Fruit fly (Drosophila melanogaster) whole organism, embryonic: ENCODE data around the gene CG43400.
A peak's percentile ranks its signal among the peaks of the same experiment; 100 is the strongest.

ENCODE experiments used
- Antp ChIP-seq: fragments of 200-800 bp; sonication (Bioruptor generic); optimal IDR thresholded peaks from 3 replicates; lab custom pipeline; 2016; ENCODE audit warnings: missing biosample characterization, missing genetic modification characterization
- Bgb ChIP-seq: fragments of 200-800 bp; sonication (Bioruptor generic); IDR thresholded peaks from 2 replicates; pipeline ENCODE4 v1.3.6; 2022; ENCODE audit warnings: missing biosample characterization, missing genetic modification characterization; ENCODE audit not compliant: partially characterized antibody
- CG10321 ChIP-seq: fragments of 200-800 bp; sonication (Bioruptor generic); IDR thresholded peaks from 2 replicates; pipeline ENCODE4 v1.3.6; 2022; ENCODE audit warnings: missing biosample characterization, missing genetic modification characterization
- CG11560 ChIP-seq: fragments of 200-800 bp; sonication (Bioruptor generic); IDR thresholded peaks from 3 replicates; pipeline ENCODE4 v1.3.6; 2022; ENCODE audit warnings: missing biosample characterization, missing genetic modification characterization
- CG11696 ChIP-seq: fragments of 200-800 bp; sonication (Bioruptor generic); IDR thresholded peaks from 2 replicates; pipeline ENCODE4 v1.3.6; 2022; ENCODE audit warnings: missing biosample characterization, missing genetic modification characterization
- CG12155 ChIP-seq: fragments of 200-800 bp; sonication (Bioruptor generic); optimal IDR thresholded peaks from 3 replicates; lab custom pipeline; 2016; ENCODE audit warnings: missing biosample characterization, missing genetic modification characterization
- CG13775 ChIP-seq: fragments of 200-800 bp; sonication (Bioruptor generic); optimal IDR thresholded peaks from 3 replicates; lab custom pipeline; 2017; ENCODE audit warnings: missing biosample characterization, mild to moderate bottlenecking, missing genetic modification characterization
- CG14050 ChIP-seq: fragments of 200-800 bp; sonication (Bioruptor generic); IDR thresholded peaks from 3 replicates; pipeline ENCODE4 v1.3.6; 2022; ENCODE audit warnings: missing biosample characterization, missing genetic modification characterization
- CG14710 ChIP-seq: fragments of 200-800 bp; sonication (Bioruptor generic); optimal IDR thresholded peaks from 3 replicates; lab custom pipeline; 2019; ENCODE audit warnings: missing biosample characterization, mild to moderate bottlenecking, missing genetic modification characterization, moderate library complexity
- CG17385 ChIP-seq: fragments of 200-800 bp; sonication (Bioruptor generic); optimal IDR thresholded peaks from 3 replicates; lab custom pipeline; 2018; ENCODE audit warnings: missing biosample characterization, mild to moderate bottlenecking, missing genetic modification characterization
- CG18599 ChIP-seq: fragments of 200-800 bp; sonication (Bioruptor generic); optimal IDR thresholded peaks from 3 replicates; lab custom pipeline; 2017; ENCODE audit warnings: missing biosample characterization, missing genetic modification characterization, mild to moderate bottlenecking, moderate library complexity, missing genetic modification reagents
- CG2120 ChIP-seq: fragments of 200-800 bp; sonication (Bioruptor generic); optimal IDR thresholded peaks from 3 replicates; lab custom pipeline; 2016; ENCODE audit warnings: missing biosample characterization, missing genetic modification characterization
- CG4424 ChIP-seq: fragments of 200-800 bp; sonication (Bioruptor generic); optimal IDR thresholded peaks from 3 replicates; lab custom pipeline; 2016; ENCODE audit warnings: missing biosample characterization, missing genetic modification characterization
- CG4707 ChIP-seq: fragments of 200-800 bp; sonication (Bioruptor generic); optimal IDR thresholded peaks from 2 replicates; lab custom pipeline; 2018; ENCODE audit warnings: missing biosample characterization, mild to moderate bottlenecking, missing genetic modification characterization, moderate library complexity
- CG6813 ChIP-seq: fragments of 200-800 bp; sonication (Bioruptor generic); optimal IDR thresholded peaks from 2 replicates; lab custom pipeline; 2017; ENCODE audit warnings: missing biosample characterization, missing genetic modification characterization, mild to moderate bottlenecking, moderate library complexity, missing genetic modification reagents
- CG8281 ChIP-seq: fragments of 200-800 bp; sonication (Bioruptor generic); optimal IDR thresholded peaks from 2 replicates; lab custom pipeline; 2018; ENCODE audit warnings: missing biosample characterization, mild to moderate bottlenecking, missing genetic modification characterization, moderate library complexity
- CG8388 ChIP-seq: fragments of 200-800 bp; sonication (Bioruptor generic); optimal IDR thresholded peaks from 2 replicates; lab custom pipeline; 2019; ENCODE audit warnings: missing biosample characterization, mild to moderate bottlenecking, missing genetic modification characterization, moderate library complexity
- CG8924 ChIP-seq: fragments of 200-800 bp; optimal IDR thresholded peaks from 3 replicates; lab custom pipeline; 2019; ENCODE audit warnings: missing biosample characterization, mild to moderate bottlenecking, missing genetic modification characterization, moderate library complexity
- Camta ChIP-seq: fragments of 200-800 bp; sonication (Bioruptor generic); optimal IDR thresholded peaks from 2 replicates; lab custom pipeline; 2016; ENCODE audit warnings: missing biosample characterization, missing genetic modification characterization
- Deaf1 ChIP-seq: fragments of 200-800 bp; optimal IDR thresholded peaks from 3 replicates; lab custom pipeline; 2019; ENCODE audit warnings: missing biosample characterization, mild to moderate bottlenecking, missing genetic modification characterization, moderate library complexity
- Doc3 ChIP-seq: fragments of 200-800 bp; sonication (Bioruptor generic); IDR thresholded peaks from 3 replicates; pipeline ENCODE4 v1.3.6; 2022; ENCODE audit warnings: missing biosample characterization, missing genetic modification characterization; ENCODE audit not compliant: partially characterized antibody
- Ets65A ChIP-seq: fragments of 200-800 bp; sonication (Bioruptor generic); peaks from one replicate; lab custom pipeline; 2016; ENCODE audit warnings: missing biosample characterization, missing genetic modification characterization
- H2.0 ChIP-seq: fragments of 200-800 bp; sonication (Bioruptor generic); IDR thresholded peaks from 2 replicates; pipeline ENCODE4 v1.3.6; 2022; ENCODE audit warnings: missing biosample characterization, missing genetic modification characterization
- Nf-YA ChIP-seq: fragments of 200-800 bp; sonication (Bioruptor generic); IDR thresholded peaks from 2 replicates; pipeline ENCODE4 v1.3.6; 2022; ENCODE audit warnings: missing biosample characterization, missing genetic modification characterization
- Nf-YB ChIP-seq: fragments of 200-800 bp; sonication (Bioruptor generic); optimal IDR thresholded peaks from 3 replicates; lab custom pipeline; 2019; ENCODE audit warnings: missing biosample characterization, mild to moderate bottlenecking, missing genetic modification characterization, moderate library complexity
- Rx ChIP-seq: fragments of 200-800 bp; sonication (Bioruptor generic); IDR thresholded peaks from 2 replicates; pipeline ENCODE4 v1.3.6; 2022; ENCODE audit warnings: missing biosample characterization, missing genetic modification characterization
- Sry-δ ChIP-seq: fragments of 200-800 bp; sonication (Bioruptor generic); optimal IDR thresholded peaks from 2 replicates; lab custom pipeline; 2016; ENCODE audit warnings: missing biosample characterization, missing genetic modification characterization
- Usf ChIP-seq: fragments of 200-800 bp; sonication (Bioruptor generic); optimal IDR thresholded peaks from 2 replicates; lab custom pipeline; 2017; ENCODE audit warnings: missing genotype, missing biosample characterization, missing genetic modification characterization
- al ChIP-seq: fragments of 200-800 bp; sonication (Bioruptor generic); IDR thresholded peaks from 2 replicates; pipeline ENCODE4 v1.3.6; 2022; ENCODE audit warnings: missing biosample characterization, missing genetic modification characterization
- ara ChIP-seq: fragments of 200-800 bp; sonication (Bioruptor generic); IDR thresholded peaks from 2 replicates; pipeline ENCODE4 v1.3.6; 2022; ENCODE audit warnings: missing biosample characterization, missing genetic modification characterization
- chn ChIP-seq: fragments of 200-800 bp; sonication (Bioruptor generic); optimal IDR thresholded peaks from 2 replicates; lab custom pipeline; 2016; ENCODE audit warnings: missing biosample characterization, missing genetic modification characterization
- croc ChIP-seq: fragments of 200-800 bp; sonication (Bioruptor generic); conservative IDR thresholded peaks from 3 replicates; pipeline ENCODE4 v1.3.6; 2022; ENCODE audit warnings: missing biosample characterization, missing genetic modification characterization
- dpn ChIP-seq, 2 experiments: fragments of 200-800 bp; sonication (Bioruptor generic); optimal IDR thresholded peaks; 3 replicates each; lab custom pipeline; 2016; ENCODE audit warnings: missing biosample characterization in 2 of 2, missing genetic modification characterization in 2 of 2
- ewg ChIP-seq: fragments of 200-800 bp; sonication (Bioruptor generic); optimal IDR thresholded peaks from 3 replicates; lab custom pipeline; 2017; ENCODE audit warnings: mild to moderate bottlenecking, missing biosample characterization, missing genetic modification reagents, missing genetic modification characterization
- gcm ChIP-seq: fragments of 200-800 bp; sonication (Bioruptor generic); optimal IDR thresholded peaks from 2 replicates; lab custom pipeline; 2019; ENCODE audit warnings: missing biosample characterization, mild to moderate bottlenecking, missing genetic modification characterization, moderate library complexity
- gem ChIP-seq: fragments of 200-800 bp; sonication (Bioruptor generic); optimal IDR thresholded peaks from 2 replicates; lab custom pipeline; 2019; ENCODE audit warnings: missing biosample characterization, mild to moderate bottlenecking, missing genetic modification characterization, moderate library complexity
- h ChIP-seq: fragments of >200 bp; optimal IDR thresholded peaks from 2 replicates; lab custom pipeline; 2017
- jumu ChIP-seq: fragments of 200-800 bp; sonication (Bioruptor generic); optimal IDR thresholded peaks from 3 replicates; lab custom pipeline; 2016; ENCODE audit warnings: missing biosample characterization, missing genetic modification characterization
- ken ChIP-seq: fragments of 200-800 bp; sonication (Bioruptor generic); IDR thresholded peaks from 3 replicates; pipeline ENCODE4 v1.3.6; 2022; ENCODE audit warnings: missing biosample characterization, missing genetic modification characterization
- lab ChIP-seq: fragments of 200-800 bp; sonication (Bioruptor generic); optimal IDR thresholded peaks from 3 replicates; lab custom pipeline; 2017; ENCODE audit warnings: missing biosample characterization, missing genetic modification characterization, mild to moderate bottlenecking, moderate library complexity, missing genetic modification reagents
- lbe ChIP-seq: fragments of 200-800 bp; sonication (Bioruptor generic); optimal IDR thresholded peaks from 2 replicates; lab custom pipeline; 2016; ENCODE audit warnings: missing biosample characterization, mild to moderate bottlenecking, missing genetic modification characterization
- lilli ChIP-seq: fragments of 200-800 bp; sonication (Bioruptor generic); optimal IDR thresholded peaks from 3 replicates; lab custom pipeline; 2016; ENCODE audit warnings: missing biosample characterization, missing genetic modification characterization
- lmd ChIP-seq: fragments of 200-800 bp; sonication (Bioruptor generic); IDR thresholded peaks from 2 replicates; pipeline ENCODE4 v1.3.6; 2022; ENCODE audit warnings: missing biosample characterization, missing genetic modification characterization
- mirr ChIP-seq: fragments of 200-800 bp; sonication (Bioruptor generic); optimal IDR thresholded peaks from 3 replicates; lab custom pipeline; 2018; ENCODE audit warnings: missing biosample characterization, mild to moderate bottlenecking, missing genetic modification characterization
- mld ChIP-seq: fragments of 200-800 bp; sonication (Bioruptor generic); IDR thresholded peaks from 3 replicates; pipeline ENCODE4 v1.3.6; 2022; ENCODE audit warnings: missing biosample characterization, missing genetic modification characterization; ENCODE audit not compliant: partially characterized antibody
- oc ChIP-seq: fragments of 200-800 bp; sonication (Bioruptor generic); optimal IDR thresholded peaks from 2 replicates; lab custom pipeline; 2018; ENCODE audit warnings: missing biosample characterization, mild to moderate bottlenecking, missing genetic modification characterization, moderate library complexity
- phol ChIP-seq: fragments of 200-800 bp; sonication (Bioruptor generic); optimal IDR thresholded peaks from 3 replicates; lab custom pipeline; 2018; ENCODE audit warnings: missing biosample characterization, mild to moderate bottlenecking, missing genetic modification characterization, moderate library complexity
- pnt ChIP-seq: fragments of 200-800 bp; sonication (Bioruptor generic); optimal IDR thresholded peaks from 3 replicates; lab custom pipeline; 2016; ENCODE audit warnings: missing biosample characterization, missing genetic modification characterization
- tx ChIP-seq: fragments of 200-800 bp; sonication (Bioruptor generic); optimal IDR thresholded peaks from 2 replicates; lab custom pipeline; 2016; ENCODE audit warnings: missing biosample characterization, missing genetic modification characterization
- unc-4 ChIP-seq: fragments of 200-800 bp; sonication (Bioruptor generic); IDR thresholded peaks from 2 replicates; pipeline ENCODE4 v1.3.6; 2022; ENCODE audit warnings: missing biosample characterization, missing genetic modification characterization; ENCODE audit not compliant: partially characterized antibody
- usp ChIP-seq: fragments of >200 bp; optimal IDR thresholded peaks from 2 replicates; lab custom pipeline; 2017; ENCODE audit warnings: missing biosample characterization, missing genetic modification characterization

CG43400 gene

DNA sequence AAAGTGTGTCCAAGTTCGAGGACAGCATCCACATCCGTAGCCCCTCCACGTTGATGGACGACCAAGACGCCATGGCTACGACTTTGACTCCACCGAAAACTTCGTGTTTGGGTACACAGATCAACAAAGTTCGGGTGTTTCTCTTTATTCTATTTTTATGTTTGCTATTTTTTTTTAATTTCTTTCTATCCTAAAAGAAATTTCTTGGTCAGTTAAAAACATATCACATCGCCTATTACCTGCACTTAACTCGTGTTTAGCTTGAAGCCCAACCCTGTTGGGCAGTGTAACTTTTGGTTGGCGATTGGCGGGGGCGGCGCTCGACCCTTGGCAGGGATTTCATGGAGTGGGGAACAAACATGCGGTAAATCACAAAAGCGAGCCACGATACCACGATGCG is 17.1 kb upstream of the CG43400 start (continued):
- TF ChIP-seq Sry-δ (GFP tag; lab: Kevin White, UChicago) (no peak), croc (GFP tag; lab: Robert Waterston, UW) (peak; percentile 47; the same call in 2 of the 3 replicates), Deaf1 (tag; lab: Kevin White, UChicago) (no peak), chn (GFP tag; lab: Kevin White, UChicago) (no peak), unc-4 (GFP tag; lab: Robert Waterston, UW) (no peak), ken (peak; percentile 78; the same call in 2 of the 3 replicates), h (no peak), gem (peak; percentile 66), CG12155 (GFP tag; lab: Kevin White, UChicago) (peak; percentile 29), oc (tag; lab: Kevin White, UChicago) (peak; percentile 10), phol (tag; lab: Kevin White, UChicago) (peak; percentile 67), Nf-YA (no peak), Ets65A (GFP tag; lab: Kevin White, UChicago) (peak; percentile 85), CG8924 (peak; percentile 22), Camta (GFP tag; lab: Kevin White, UChicago) (no peak), pnt (GFP tag; lab: Kevin White, UChicago) (no peak), H2.0 (GFP tag; lab: Robert Waterston, UW) (peak; percentile 51; the same call in 1 of the 2 replicates), Usf (no peak), lab (GFP tag; lab: Kevin White, UChicago) (peak; percentile 76), CG17385 (GFP tag; lab: Kevin White, UChicago) (peak; percentile 23), lilli (GFP tag; lab: Kevin White, UChicago) (peak; percentile 33), CG18599 (peak; percentile 77), ewg (no peak), tx (GFP tag; lab: Kevin White, UChicago) (no peak), Antp (GFP tag; lab: Kevin White, UChicago) (no peak), CG4707 (no peak), CG4424 (peak; percentile 55), Bgb (no peak), gcm (GFP tag; lab: Kevin White, UChicago) (peak; percentile 28), al (no peak), mirr (GFP tag; lab: Kevin White, UChicago) (no peak), lbe (GFP tag; lab: Kevin White, UChicago) (peak; percentile 6), Rx (GFP tag; lab: Robert Waterston, UW) (no peak), Nf-YB (GFP tag; lab: Kevin White, UChicago) (peak; percentile 31), CG13775 (GFP tag; lab: Kevin White, UChicago) (peak; percentile 22), CG6813 (GFP tag; lab: Kevin White, UChicago) (peak; percentile 58), CG14710 (tag; lab: Kevin White, UChicago) (peak; percentile 59), mld (GFP tag; lab: Robert Waterston, UW) (no peak), Doc3 (GFP tag; lab: Robert Waterston, UW) (no peak), CG8388 (peak; percentile 46), CG2120 (peak; percentile 19), CG8281 (no peak), jumu (no peak), CG11696 (peak; percentile 55), usp (GFP tag; lab: Kevin White, UChicago) (no peak), ara (GFP tag; lab: Robert Waterston, UW) (peak; percentile 67; the same call in 1 of the 2 replicates), dpn (GFP tag; optimal IDR thresholded peaks at IDR 0.05; lab: Kevin White, UChicago) (peak in 1 of 2 experiments; percentile 38), CG11560 (tag; lab: Robert Waterston, UW) (peak; percentile 47; the same call in 1 of the 3 replicates), CG10321 (GFP tag; lab: Robert Waterston, UW) (no peak; the same call in 1 of the 2 replicates), CG14050 (GFP tag; lab: Robert Waterston, UW) (peak; percentile 60), lmd (peak; percentile 60; the same call in 1 of the 2 replicates)
